Worm (Caenorhabditis elegans): Measurements from ENCODE around the gene soc-2.

Gene soc-2

DNA sequence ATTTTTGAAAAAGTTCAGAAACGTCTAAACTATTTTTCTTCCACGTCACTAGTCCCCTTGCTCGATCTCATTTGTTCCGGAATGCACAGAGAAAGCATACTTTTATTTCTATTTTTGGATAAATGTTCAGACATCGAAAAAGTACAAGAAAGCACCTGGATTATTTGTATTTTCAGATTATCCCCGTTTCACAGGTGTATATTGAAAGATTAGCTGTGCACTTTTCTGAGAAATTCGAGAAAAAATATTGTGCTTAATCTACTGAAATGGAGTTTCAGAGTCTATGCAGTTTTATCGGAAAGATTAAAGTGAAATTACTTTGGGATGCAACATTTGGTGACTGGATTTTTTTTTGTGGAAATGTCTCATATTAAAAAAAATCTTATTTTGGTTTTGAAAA is 50.3 kb downstream of the soc-2 start:
- TF ChIP-seq W03F9.2 (tag; optimal IDR thresholded peaks at IDR 0.05) (no peak), him-1 (tag; optimal IDR thresholded peaks at IDR 0.05) (no peak), dao-5 (tag; optimal IDR thresholded peaks at IDR 0.05) (no peak)

ce11 chrIV:5100145-5100544 is 52.1 kb downstream of the soc-2 start:
- no peak for TF ChIP-seq dao-5 (tag; optimal IDR thresholded peaks at IDR 0.05)
- peak; percentile 48 for TF ChIP-seq him-1 (tag; optimal IDR thresholded peaks at IDR 0.05)

DNA sequence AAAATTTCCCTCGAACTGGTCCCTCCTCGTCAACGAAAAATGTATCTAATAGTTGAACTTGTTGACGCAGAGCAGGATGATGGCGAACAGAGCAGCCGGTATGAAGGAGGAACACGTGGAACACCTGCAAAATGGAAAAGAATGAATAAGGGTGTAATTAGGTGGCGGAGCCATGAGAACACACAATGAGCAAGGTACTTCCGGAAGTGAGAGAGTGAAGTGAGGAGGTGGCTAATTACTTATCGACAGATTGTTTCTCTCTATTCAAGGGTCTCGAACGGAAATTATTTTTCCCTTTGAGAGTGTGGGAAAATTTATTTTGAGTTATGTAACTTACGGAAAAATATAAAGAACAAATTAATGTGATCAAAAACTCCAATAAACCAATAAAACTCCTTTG is 58.8 kb downstream of the soc-2 start:
- TF ChIP-seq W03F9.2 (tag; optimal IDR thresholded peaks at IDR 0.05) = no peak
- no peak for TF ChIP-seq him-1 (tag; optimal IDR thresholded peaks at IDR 0.05)
- no peak for TF ChIP-seq dao-5 (tag; optimal IDR thresholded peaks at IDR 0.05)

DNA sequence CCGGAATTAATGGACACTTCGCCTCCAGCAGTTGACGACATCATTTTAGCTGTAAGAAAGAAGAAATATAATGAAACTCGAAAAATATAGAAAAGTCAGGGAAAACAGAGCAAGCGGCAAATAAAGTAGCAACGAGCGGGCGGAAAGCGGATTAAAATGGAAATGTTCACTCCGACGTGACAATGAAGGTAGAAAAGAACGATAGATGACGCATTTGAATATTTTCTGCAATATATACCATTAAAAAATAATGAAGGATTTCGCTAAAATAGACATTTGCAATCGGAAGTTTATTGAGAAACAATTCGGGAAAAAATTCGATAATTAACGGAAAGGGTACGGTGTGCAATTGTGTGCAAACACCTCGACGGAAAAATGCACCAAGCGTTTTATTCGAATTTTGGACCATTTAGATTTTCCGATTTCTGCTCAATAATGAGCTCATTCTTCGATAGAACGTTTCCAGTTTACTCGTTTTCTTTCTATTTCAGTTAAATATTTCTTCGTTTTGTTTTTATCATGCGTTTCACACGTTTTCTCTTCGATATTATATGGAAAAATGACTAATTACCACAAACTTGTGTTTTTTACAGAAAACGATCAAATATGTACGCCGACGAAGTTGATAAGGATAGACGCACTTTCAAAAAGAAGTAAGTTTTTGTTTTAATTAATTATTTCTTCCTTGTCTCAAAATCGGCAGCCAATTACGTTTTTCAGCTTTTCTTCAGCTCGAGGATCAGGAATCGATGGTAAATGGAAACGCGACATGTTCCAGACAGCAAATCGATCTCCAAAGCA is 61.1 kb downstream of the soc-2 start, which contains the start of the genes snpn-1 and C02B10.4:
snpn-1 (minus strand) TSS at position 51 of the 801 bp plus-strand sequence.
C02B10.4 (plus strand) TSS at position 594 of the 801 bp plus-strand sequence.
- peak; percentile 52 for TF ChIP-seq W03F9.2 (tag; optimal IDR thresholded peaks at IDR 0.05)
- no peak for TF ChIP-seq dao-5 (tag; optimal IDR thresholded peaks at IDR 0.05)
- peak; percentile 15 for TF ChIP-seq him-1 (tag; optimal IDR thresholded peaks at IDR 0.05)

DNA sequence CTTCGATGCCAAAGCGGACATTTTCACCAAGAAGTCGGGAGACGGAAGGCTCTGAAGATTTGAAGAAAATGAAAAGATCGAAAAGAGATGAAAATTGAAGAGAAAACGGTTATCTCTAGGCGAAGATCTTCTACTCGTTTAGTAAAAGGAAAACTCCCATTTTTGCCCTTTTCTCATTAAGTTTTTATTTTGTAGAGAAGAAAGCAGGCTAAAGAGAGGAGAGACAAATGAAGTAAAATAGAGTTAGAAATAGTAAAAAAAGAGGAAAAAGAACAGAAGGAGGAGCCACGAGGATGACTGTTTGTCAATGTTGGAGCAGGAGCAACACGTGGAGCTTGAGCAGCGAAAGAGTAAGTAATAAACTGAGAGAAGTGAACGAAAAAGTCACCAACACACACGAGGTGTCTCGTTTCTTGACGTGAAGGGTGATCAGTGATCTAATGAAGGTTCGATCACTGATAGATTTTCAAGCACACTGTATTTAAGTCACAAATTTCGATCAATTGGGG is 63.4 kb downstream of the soc-2 start, which contains the start of gene ivd-1:
ivd-1 (minus strand) TSS at position 51 of the 509 bp plus-strand sequence.
- TF ChIP-seq him-1 (tag; optimal IDR thresholded peaks at IDR 0.05) (no peak), dao-5 (tag; optimal IDR thresholded peaks at IDR 0.05) (no peak), W03F9.2 (tag; optimal IDR thresholded peaks at IDR 0.05) (no peak)

ce11 chrIV:5086961-5087326 is 65.3 kb downstream of the soc-2 start:
- TF ChIP-seq him-1 (tag; optimal IDR thresholded peaks at IDR 0.05) (no peak), dao-5 (tag; optimal IDR thresholded peaks at IDR 0.05) (no peak), W03F9.2 (tag; optimal IDR thresholded peaks at IDR 0.05) (no peak)

DNA sequence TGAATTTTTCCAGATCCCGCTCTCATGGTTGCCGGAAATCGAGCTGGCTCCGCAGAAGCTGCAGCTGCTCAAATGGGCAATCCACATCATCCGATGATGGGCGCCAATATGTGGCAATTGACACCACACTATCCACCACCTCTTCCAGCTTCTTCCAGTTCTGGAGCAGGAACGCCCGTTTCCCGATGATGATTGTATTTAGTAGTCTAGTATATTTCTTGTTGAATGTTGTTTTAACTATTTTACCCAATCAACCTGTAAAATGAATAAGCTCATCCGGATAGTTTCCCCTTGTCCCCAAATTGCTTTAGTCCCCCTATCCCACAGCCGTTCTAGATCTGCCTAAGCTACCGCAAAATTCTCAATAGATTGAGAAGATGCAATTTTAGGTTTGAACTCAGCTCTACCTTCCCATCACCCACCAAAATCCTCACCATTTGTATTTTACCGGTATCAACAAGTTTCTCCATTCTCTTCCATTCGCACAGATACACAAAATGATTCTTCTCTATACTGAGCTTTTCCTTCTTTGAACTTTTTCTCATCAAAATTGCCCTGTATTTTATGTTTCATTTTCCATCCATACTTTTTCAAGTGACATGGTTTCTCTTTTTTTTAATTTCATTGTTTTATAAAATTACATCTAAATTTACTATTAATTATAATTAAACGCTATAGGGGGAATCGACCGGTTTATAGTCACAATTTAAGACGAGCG is 65.9 kb downstream of the soc-2 start:
- no peak for TF ChIP-seq W03F9.2 (tag; optimal IDR thresholded peaks at IDR 0.05)
- no peak for TF ChIP-seq dao-5 (tag; optimal IDR thresholded peaks at IDR 0.05)
- no peak for TF ChIP-seq him-1 (tag; optimal IDR thresholded peaks at IDR 0.05)

DNA sequence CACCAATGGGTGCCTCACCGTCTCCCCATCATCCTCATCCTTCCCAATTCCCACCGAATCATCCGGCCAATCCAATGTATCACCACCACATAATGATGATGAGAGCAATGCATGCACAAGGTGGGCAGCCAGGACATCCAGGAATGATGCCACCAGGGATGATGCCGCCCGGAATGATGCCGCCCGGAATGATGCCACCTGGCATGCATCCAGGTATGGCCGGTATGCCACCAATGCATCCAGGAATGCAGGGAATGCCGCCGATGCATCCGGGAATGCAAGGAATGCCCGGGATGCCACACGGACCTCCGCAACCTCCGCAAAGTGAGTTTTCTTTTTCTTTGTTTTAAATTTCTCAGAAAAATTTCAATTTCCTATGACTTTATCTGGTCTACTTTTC is 66.5 kb downstream of the soc-2 start:
- TF ChIP-seq dao-5 (tag; optimal IDR thresholded peaks at IDR 0.05) (no peak), him-1 (tag; optimal IDR thresholded peaks at IDR 0.05) (no peak), W03F9.2 (tag; optimal IDR thresholded peaks at IDR 0.05) (no peak)

- TF ChIP-seq him-1 (tag; optimal IDR thresholded peaks at IDR 0.05) (no peak), W03F9.2 (tag; optimal IDR thresholded peaks at IDR 0.05) (no peak), dao-5 (tag; optimal IDR thresholded peaks at IDR 0.05) (no peak)
Measured at ce11 chrIV:5083832-5084231, 68.5 kb downstream of the soc-2 start.

- TF ChIP-seq him-1 (tag; optimal IDR thresholded peaks at IDR 0.05) (no peak), dao-5 (tag; optimal IDR thresholded peaks at IDR 0.05) (no peak), W03F9.2 (tag; optimal IDR thresholded peaks at IDR 0.05) (no peak)
Measured at ce11 chrIV:5082900-5083530, 69.3 kb downstream of the soc-2 start, which contains the start of gene pygo-1. pygo-1 (plus strand) TSS chrIV:5083303.

- no peak for TF ChIP-seq him-1 (tag; optimal IDR thresholded peaks at IDR 0.05)
- TF ChIP-seq W03F9.2 (tag; optimal IDR thresholded peaks at IDR 0.05) = no peak
Measured at ce11 chrIV:5081122-5081521, 71.2 kb downstream of the soc-2 start.

ce11 chrIV:5078846-5079245 is 73.4 kb downstream of the soc-2 start:
- no peak for TF ChIP-seq W03F9.2 (tag; optimal IDR thresholded peaks at IDR 0.05)
- TF ChIP-seq dao-5 (tag; optimal IDR thresholded peaks at IDR 0.05) = no peak
- no peak for TF ChIP-seq him-1 (tag; optimal IDR thresholded peaks at IDR 0.05)

DNA sequence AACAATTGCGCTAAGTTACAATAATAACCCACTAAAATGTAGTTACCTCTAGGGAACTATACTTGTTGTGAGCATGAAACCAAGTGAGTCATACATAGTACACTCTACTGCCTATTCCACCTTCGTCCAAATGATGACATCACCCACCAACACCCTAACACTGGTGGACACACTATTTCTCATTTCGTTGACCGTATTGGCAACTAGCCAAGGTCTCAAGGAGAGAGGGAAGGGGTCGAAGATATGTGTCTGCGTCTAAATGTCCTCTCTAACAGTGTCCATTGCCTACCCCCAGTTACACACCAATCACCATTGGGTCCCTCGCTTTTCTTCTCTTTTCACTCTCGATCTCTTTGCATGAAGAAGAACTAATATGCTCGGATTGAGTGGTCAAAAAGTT is 74.4 kb downstream of the soc-2 start:
- no peak for TF ChIP-seq dao-5 (tag; optimal IDR thresholded peaks at IDR 0.05)
- no peak for TF ChIP-seq him-1 (tag; optimal IDR thresholded peaks at IDR 0.05)
- no peak for TF ChIP-seq W03F9.2 (tag; optimal IDR thresholded peaks at IDR 0.05)

All from whole organism, L4/young adult.